Worm (Caenorhabditis elegans): Measurements from ENCODE around the gene hip-1.

- TF ChIP-seq ref-1 (GFP tag; conservative IDR thresholded peaks at IDR 0.05) (no peak), med-1 (GFP tag; optimal IDR thresholded peaks at IDR 0.05; ENCODE audit: insufficient read depth) (no peak), ztf-23 (GFP tag; IDR thresholded peaks at IDR 0.05) (no peak), flt-1 (GFP tag; IDR thresholded peaks at IDR 0.05) (no peak), T22C8.4 (GFP tag; IDR thresholded peaks at IDR 0.05) (no peak), cog-1 (tag; optimal IDR thresholded peaks at IDR 0.05) (no peak), klf-2 (GFP tag; conservative IDR thresholded peaks at IDR 0.05) (no peak), tab-1 (GFP tag; IDR thresholded peaks at IDR 0.05) (no peak)
These were observed 36.7 kb upstream of the hip-1 start for ce11 chrIII:13659028-13659427.

All from whole organism, midembryonic.